Worm (Caenorhabditis elegans): ENCODE measurements around the gene oac-54.

ce11 chrII:9148079-9148478, 9.8 kb upstream of the oac-54 start:
- TF ChIP-seq ceh-82 (tag; optimal IDR thresholded peaks at IDR 0.05) (no peak), nhr-11 (tag; optimal IDR thresholded peaks at IDR 0.05) (no peak), fos-1 (tag; optimal IDR thresholded peaks at IDR 0.05) (no peak), nhr-237 (tag; optimal IDR thresholded peaks at IDR 0.05) (no peak), R02D3.7 (tag; optimal IDR thresholded peaks at IDR 0.05) (no peak), blmp-1 (tag; optimal IDR thresholded peaks at IDR 0.05; ENCODE audit: insufficient read depth) (no peak), aly-2 (tag; optimal IDR thresholded peaks at IDR 0.05) (no peak), unc-39 (tag; optimal IDR thresholded peaks at IDR 0.05) (no peak), elt-3 (tag; optimal IDR thresholded peaks at IDR 0.05) (no peak), crh-2 (tag; optimal IDR thresholded peaks at IDR 0.05) (no peak)

Measured in whole organism, L2 larva.